Fruit fly (Drosophila melanogaster): ENCODE measurements around the gene TfIIFalpha.

Gene TfIIFalpha

dm6 chr3R:6427619-6428378 lies 47.5 kb downstream of the TfIIFalpha start:
- TF ChIP-seq insv (optimal IDR thresholded peaks at IDR 0.05) (no peak), ttk (optimal IDR thresholded peaks at IDR 0.05) (no peak), Sin3A (optimal IDR thresholded peaks at IDR 0.05) (no peak), h (optimal IDR thresholded peaks at IDR 0.05) (no peak)

- no peak for TF ChIP-seq psq (optimal IDR thresholded peaks at IDR 0.05)
- no peak for TF ChIP-seq Myc (optimal IDR thresholded peaks at IDR 0.05)
- no peak for TF ChIP-seq insv (optimal IDR thresholded peaks at IDR 0.05)
- TF ChIP-seq ttk (optimal IDR thresholded peaks at IDR 0.05): no peak
- no peak for TF ChIP-seq h (optimal IDR thresholded peaks at IDR 0.05)
- TF ChIP-seq Sin3A (optimal IDR thresholded peaks at IDR 0.05): no peak
Measured at dm6 chr3R:6428935-6429334, 48.7 kb downstream of the TfIIFalpha start.

- TF ChIP-seq ttk (optimal IDR thresholded peaks at IDR 0.05): no peak
- TF ChIP-seq Myc (optimal IDR thresholded peaks at IDR 0.05): no peak
- TF ChIP-seq h (optimal IDR thresholded peaks at IDR 0.05): no peak
- no peak for TF ChIP-seq Sin3A (optimal IDR thresholded peaks at IDR 0.05)
- no peak for TF ChIP-seq insv (optimal IDR thresholded peaks at IDR 0.05)
- no peak for TF ChIP-seq psq (optimal IDR thresholded peaks at IDR 0.05)
Measured at dm6 chr3R:6429706-6430105, 49.4 kb downstream of the TfIIFalpha start.

DNA sequence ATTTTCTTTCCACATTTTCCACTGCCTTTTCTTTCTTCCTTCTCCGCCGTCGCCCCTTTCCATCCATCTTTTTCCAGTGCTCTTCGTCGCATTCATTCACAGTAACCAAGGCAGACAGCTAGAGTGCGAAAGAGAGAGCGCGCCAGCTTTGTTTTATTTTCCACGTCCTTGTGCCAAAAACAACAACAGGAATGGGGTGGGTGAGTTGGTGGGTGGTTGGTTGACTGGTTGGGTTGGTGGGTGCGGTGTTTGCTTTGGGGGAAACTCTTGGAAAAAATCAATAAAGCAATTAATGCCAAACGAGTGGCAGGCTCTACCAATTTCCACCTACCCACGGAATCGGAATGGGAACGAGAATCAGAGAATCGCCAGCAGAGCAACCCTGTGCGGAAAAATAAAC lies 49.9 kb downstream of the TfIIFalpha start:
- no peak for TF ChIP-seq h (optimal IDR thresholded peaks at IDR 0.05)
